Worm (Caenorhabditis elegans): ENCODE data around the gene W05H5.1.

ce11 chrII:12435202-12435872 is 9.2 kb downstream of the W05H5.1 start:
- TF ChIP-seq zag-1 (tag; optimal IDR thresholded peaks at IDR 0.05), result no peak
- TF ChIP-seq nhr-28 (tag; optimal IDR thresholded peaks at IDR 0.05), result no peak
- no peak for TF ChIP-seq efl-1 (optimal IDR thresholded peaks at IDR 0.05)
- peak in 1 of 2 experiments; percentile 52 for TF ChIP-seq efl-1 (GFP tag; optimal IDR thresholded peaks at IDR 0.05 in 1 of 2)
- TF ChIP-seq tbx-2 (tag; optimal IDR thresholded peaks at IDR 0.05), result no peak
- no peak for TF ChIP-seq lin-13 (GFP tag; optimal IDR thresholded peaks at IDR 0.05)
- no peak for TF ChIP-seq irx-1 (tag; optimal IDR thresholded peaks at IDR 0.05)
- TF ChIP-seq mef-2 (tag; optimal IDR thresholded peaks at IDR 0.05), result no peak
- no peak for TF ChIP-seq nhr-90 (tag; optimal IDR thresholded peaks at IDR 0.05; ENCODE audit: poor library complexity)
- no peak for TF ChIP-seq dpl-1 (GFP tag; optimal IDR thresholded peaks at IDR 0.05)
- TF ChIP-seq mep-1 (tag; optimal IDR thresholded peaks at IDR 0.05), result no peak
- no peak for TF ChIP-seq ceh-88 (GFP tag; IDR thresholded peaks at IDR 0.05)
- TF ChIP-seq nhr-11 (tag; optimal IDR thresholded peaks at IDR 0.05), result no peak

Data from whole organism, L1 larva.